Fruit fly (Drosophila melanogaster) whole organism, embryonic: ENCODE data around the gene Capa.

Experiments used
- Awh ChIP-seq: fragments of 200-800 bp; sonication (Bioruptor generic); IDR thresholded peaks from 2 replicates; pipeline ENCODE4, ENCODE4 v1.3.6; 2022; ENCODE audit warnings: missing biosample characterization, missing genetic modification characterization
- B-H1 ChIP-seq: fragments of 200-800 bp; sonication (Bioruptor generic); IDR thresholded peaks from 3 replicates; pipeline ENCODE4 v1.3.6; 2022; ENCODE audit warnings: missing biosample characterization, missing genetic modification characterization
- CG10147 ChIP-seq: fragments of 200-800 bp; sonication (Bioruptor generic); optimal IDR thresholded peaks from 2 replicates; lab custom pipeline; 2019; ENCODE audit warnings: missing biosample characterization, mild to moderate bottlenecking, missing genetic modification characterization, moderate library complexity
- CG11560 ChIP-seq: fragments of 200-800 bp; sonication (Bioruptor generic); IDR thresholded peaks from 3 replicates; pipeline ENCODE4 v1.3.6; 2022; ENCODE audit warnings: missing biosample characterization, missing genetic modification characterization
- CG11695 ChIP-seq: fragments of 200-800 bp; sonication (Bioruptor generic); IDR thresholded peaks from 3 replicates; pipeline ENCODE4 v1.3.6; 2022; ENCODE audit warnings: missing biosample characterization, missing genetic modification characterization
- CG12155 ChIP-seq: fragments of 200-800 bp; sonication (Bioruptor generic); optimal IDR thresholded peaks from 3 replicates; lab custom pipeline; 2016; ENCODE audit warnings: missing biosample characterization, missing genetic modification characterization
- CG13424 ChIP-seq: fragments of 200-800 bp; sonication (Bioruptor generic); optimal IDR thresholded peaks from 2 replicates; lab custom pipeline; 2019; ENCODE audit warnings: missing biosample characterization, mild to moderate bottlenecking, missing genetic modification characterization, moderate library complexity
- CG14965 ChIP-seq: fragments of 200-800 bp; sonication (Bioruptor generic); optimal IDR thresholded peaks from 2 replicates; lab custom pipeline; 2016; ENCODE audit warnings: missing biosample characterization, missing genetic modification characterization, borderline replicate concordance
- CG15514 ChIP-seq: fragments of 200-800 bp; sonication (Bioruptor generic); optimal IDR thresholded peaks from 3 replicates; lab custom pipeline; 2017; ENCODE audit warnings: missing biosample characterization, missing genetic modification characterization, mild to moderate bottlenecking, moderate library complexity, missing genetic modification reagents
- CG17361 ChIP-seq: fragments of 200-800 bp; sonication (Bioruptor generic); IDR thresholded peaks from 3 replicates; pipeline ENCODE4 v1.3.6; 2022; ENCODE audit warnings: missing biosample characterization, missing genetic modification characterization
- CG18476 ChIP-seq: fragments of 200-800 bp; sonication (Bioruptor generic); optimal IDR thresholded peaks from 2 replicates; lab custom pipeline; 2016; ENCODE audit warnings: missing biosample characterization, mild to moderate bottlenecking, missing genetic modification characterization
- CG2120 ChIP-seq: fragments of 200-800 bp; sonication (Bioruptor generic); optimal IDR thresholded peaks from 3 replicates; lab custom pipeline; 2016; ENCODE audit warnings: missing biosample characterization, missing genetic modification characterization
- CG2199 ChIP-seq: fragments of 200-800 bp; sonication (Bioruptor generic); IDR thresholded peaks from 3 replicates; pipeline ENCODE4 v1.3.6; 2022; ENCODE audit warnings: missing biosample characterization, missing genetic modification characterization
- CG2202 ChIP-seq: fragments of 200-800 bp; sonication (Bioruptor generic); optimal IDR thresholded peaks from 2 replicates; lab custom pipeline; 2018; ENCODE audit warnings: missing biosample characterization, mild to moderate bottlenecking, missing genetic modification characterization
- CG2889 ChIP-seq: fragments of 200-800 bp; sonication (Bioruptor generic); IDR thresholded peaks from 3 replicates; pipeline ENCODE4 v1.3.6; 2022; ENCODE audit warnings: missing biosample characterization, missing genetic modification characterization
- CG34224 ChIP-seq: fragments of 200-800 bp; sonication (Bioruptor generic); IDR thresholded peaks from 3 replicates; pipeline ENCODE4 v1.3.6; 2022; ENCODE audit warnings: missing biosample characterization, missing genetic modification characterization; ENCODE audit not compliant: partially characterized antibody
- CG4617 ChIP-seq: fragments of 200-800 bp; sonication (Bioruptor generic); optimal IDR thresholded peaks from 3 replicates; lab custom pipeline; 2016; ENCODE audit warnings: missing biosample characterization, missing genetic modification characterization, borderline replicate concordance
- CG7556 ChIP-seq: fragments of 200-800 bp; sonication (Bioruptor generic); optimal IDR thresholded peaks from 2 replicates; lab custom pipeline; 2017; ENCODE audit warnings: missing biosample characterization, mild to moderate bottlenecking, missing genetic modification characterization
- CG8478 ChIP-seq: fragments of >200 bp; optimal IDR thresholded peaks from 2 replicates; lab custom pipeline; 2018
- D19B ChIP-seq: fragments of 200-800 bp; sonication (Bioruptor generic); optimal IDR thresholded peaks from 2 replicates; lab custom pipeline; 2017; ENCODE audit warnings: missing biosample characterization, mild to moderate bottlenecking, missing genetic modification characterization
- Doc3 ChIP-seq: fragments of 200-800 bp; sonication (Bioruptor generic); IDR thresholded peaks from 3 replicates; pipeline ENCODE4 v1.3.6; 2022; ENCODE audit warnings: missing biosample characterization, missing genetic modification characterization; ENCODE audit not compliant: partially characterized antibody
- Eip74EF ChIP-seq, 2 experiments: fragments of 200-800 bp in 1 of 2; fragments of >200 bp in 1 of 2; sonication (Bioruptor generic) in 1 of 2; optimal IDR thresholded peaks; 2 replicates each; lab custom pipeline; 2017 to 2019; ENCODE audit warnings: missing biosample characterization in 2 of 2, missing genetic modification characterization in 2 of 2, mild to moderate bottlenecking in 1 of 2, moderate library complexity in 1 of 2
- MBD-R2 ChIP-seq: fragments of 200-800 bp; sonication (Bioruptor generic); IDR thresholded peaks from 2 replicates; pipeline ENCODE4 v1.3.6; 2022; ENCODE audit warnings: missing biosample characterization, missing genetic modification characterization
- Med ChIP-seq: fragments of 200-800 bp; sonication (Bioruptor generic); peaks from one replicate; lab custom pipeline; 2016; ENCODE audit warnings: missing biosample characterization, missing genetic modification characterization, mild to moderate bottlenecking, inconsistent platforms, moderate library complexity
- Oaz ChIP-seq: fragments of 200-800 bp; sonication (Bioruptor generic); IDR thresholded peaks from 2 replicates; pipeline ENCODE4 v1.3.6; 2022; ENCODE audit warnings: missing biosample characterization, missing genetic modification characterization
- Rx ChIP-seq: fragments of 200-800 bp; sonication (Bioruptor generic); IDR thresholded peaks from 2 replicates; pipeline ENCODE4 v1.3.6; 2022; ENCODE audit warnings: missing biosample characterization, missing genetic modification characterization
- Sry-δ ChIP-seq: fragments of 200-800 bp; sonication (Bioruptor generic); optimal IDR thresholded peaks from 2 replicates; lab custom pipeline; 2016; ENCODE audit warnings: missing biosample characterization, missing genetic modification characterization
- TFAM ChIP-seq: fragments of 200-800 bp; sonication (Bioruptor generic); optimal IDR thresholded peaks from 2 replicates; lab custom pipeline; 2017; ENCODE audit warnings: missing biosample characterization, missing genetic modification characterization, inconsistent platforms
- Trl ChIP-seq, 3 experiments: fragments of >200 bp in 2 of 3; fragments of 200-800 bp in 1 of 3; sonication (Bioruptor generic) in 1 of 3; optimal IDR thresholded peaks; 2 replicates in 1 of 3; 3 replicates in 2 of 3; lab custom pipeline; 2016 to 2017; ENCODE audit warnings: missing biosample characterization in 1 of 3, missing genetic modification characterization in 1 of 3
- ab ChIP-seq: fragments of 200-800 bp; sonication (Bioruptor generic); optimal IDR thresholded peaks from 2 replicates; lab custom pipeline; 2016; ENCODE audit warnings: missing biosample characterization, missing genetic modification characterization
- bsh ChIP-seq, 2 experiments: fragments of 200-800 bp; sonication (Bioruptor generic); optimal IDR thresholded peaks; 2 replicates each; lab custom pipeline; 2017 to 2018; ENCODE audit warnings: mild to moderate bottlenecking in 2 of 2, missing biosample characterization in 2 of 2, missing genetic modification characterization in 2 of 2, moderate library complexity in 1 of 2
- crc ChIP-seq: fragments of 200-800 bp; sonication (Bioruptor generic); optimal IDR thresholded peaks from 2 replicates; lab custom pipeline; 2016; ENCODE audit warnings: missing biosample characterization, missing genetic modification characterization
- eyg ChIP-seq: fragments of 200-800 bp; sonication (Bioruptor generic); optimal IDR thresholded peaks from 3 replicates; lab custom pipeline; 2016; ENCODE audit warnings: missing biosample characterization, missing genetic modification characterization
- fd64A ChIP-seq: fragments of 200-800 bp; sonication (Bioruptor generic); optimal IDR thresholded peaks from 3 replicates; lab custom pipeline; 2018; ENCODE audit warnings: missing biosample characterization, mild to moderate bottlenecking, missing genetic modification characterization
- fd96Cb ChIP-seq: fragments of 200-800 bp; sonication (Bioruptor generic); optimal IDR thresholded peaks from 2 replicates; lab custom pipeline; 2018; ENCODE audit warnings: missing biosample characterization, mild to moderate bottlenecking, missing genetic modification characterization, moderate library complexity
- ftz-f1 ChIP-seq: fragments of 200-800 bp; sonication (Bioruptor generic); optimal IDR thresholded peaks from 2 replicates; lab custom pipeline; 2016; ENCODE audit warnings: missing biosample characterization, missing genetic modification characterization
- grau ChIP-seq: fragments of 200-800 bp; optimal IDR thresholded peaks from 3 replicates; lab custom pipeline; 2019; ENCODE audit warnings: missing biosample characterization, mild to moderate bottlenecking, missing genetic modification characterization, moderate library complexity
- jigr1 ChIP-seq: fragments of 200-800 bp; sonication (Bioruptor generic); IDR thresholded peaks from 3 replicates; pipeline ENCODE4 v1.3.6; 2022; ENCODE audit warnings: missing biosample characterization, missing genetic modification characterization
- ken ChIP-seq: fragments of 200-800 bp; sonication (Bioruptor generic); IDR thresholded peaks from 3 replicates; pipeline ENCODE4 v1.3.6; 2022; ENCODE audit warnings: missing biosample characterization, missing genetic modification characterization
- klu ChIP-seq: fragments of 200-800 bp; sonication (Bioruptor generic); IDR thresholded peaks from 2 replicates; pipeline ENCODE4 v1.3.6; 2022; ENCODE audit warnings: missing biosample characterization, missing genetic modification characterization
- luna ChIP-seq: fragments of 200-800 bp; sonication (Bioruptor generic); optimal IDR thresholded peaks from 2 replicates; lab custom pipeline; 2016; ENCODE audit warnings: missing biosample characterization, missing genetic modification characterization
- phol ChIP-seq: fragments of 200-800 bp; sonication (Bioruptor generic); optimal IDR thresholded peaks from 3 replicates; lab custom pipeline; 2018; ENCODE audit warnings: missing biosample characterization, mild to moderate bottlenecking, missing genetic modification characterization, moderate library complexity
- seq ChIP-seq: fragments of 200-800 bp; sonication (Bioruptor generic); IDR thresholded peaks from 2 replicates; pipeline ENCODE4 v1.3.6; 2022; ENCODE audit warnings: missing biosample characterization, missing genetic modification characterization
- slou ChIP-seq: fragments of 200-800 bp; sonication (Bioruptor generic); optimal IDR thresholded peaks from 3 replicates; lab custom pipeline; 2016; ENCODE audit warnings: missing biosample characterization, missing genetic modification characterization
- stwl ChIP-seq: fragments of 200-800 bp; sonication (Bioruptor generic); optimal IDR thresholded peaks from 3 replicates; lab custom pipeline; 2018; ENCODE audit warnings: missing biosample characterization, mild to moderate bottlenecking, missing genetic modification characterization, moderate library complexity
- trh ChIP-seq: fragments of 200-800 bp; sonication (Bioruptor generic); optimal IDR thresholded peaks from 2 replicates; lab custom pipeline; 2016; ENCODE audit warnings: missing biosample characterization, missing genetic modification characterization
- tx ChIP-seq: fragments of 200-800 bp; sonication (Bioruptor generic); optimal IDR thresholded peaks from 2 replicates; lab custom pipeline; 2016; ENCODE audit warnings: missing biosample characterization, missing genetic modification characterization
- vfl ChIP-seq: fragments of 200-800 bp; sonication (Bioruptor generic); optimal IDR thresholded peaks from 2 replicates; lab custom pipeline; 2016; ENCODE audit warnings: missing biosample characterization, missing genetic modification characterization
- wek ChIP-seq: fragments of 200-800 bp; sonication (Bioruptor generic); optimal IDR thresholded peaks from 3 replicates; lab custom pipeline; 2018; ENCODE audit warnings: missing biosample characterization, mild to moderate bottlenecking, missing genetic modification characterization, moderate library complexity
- z ChIP-seq: fragments of 200-800 bp; sonication (Bioruptor generic); IDR thresholded peaks from 3 replicates; pipeline ENCODE4 v1.3.6; 2022; ENCODE audit warnings: missing biosample characterization, missing genetic modification characterization
- zf30C ChIP-seq: fragments of 200-800 bp; sonication (Bioruptor generic); optimal IDR thresholded peaks from 3 replicates; lab custom pipeline; 2018; ENCODE audit warnings: missing biosample characterization, mild to moderate bottlenecking, missing genetic modification characterization

Capa gene

DNA sequence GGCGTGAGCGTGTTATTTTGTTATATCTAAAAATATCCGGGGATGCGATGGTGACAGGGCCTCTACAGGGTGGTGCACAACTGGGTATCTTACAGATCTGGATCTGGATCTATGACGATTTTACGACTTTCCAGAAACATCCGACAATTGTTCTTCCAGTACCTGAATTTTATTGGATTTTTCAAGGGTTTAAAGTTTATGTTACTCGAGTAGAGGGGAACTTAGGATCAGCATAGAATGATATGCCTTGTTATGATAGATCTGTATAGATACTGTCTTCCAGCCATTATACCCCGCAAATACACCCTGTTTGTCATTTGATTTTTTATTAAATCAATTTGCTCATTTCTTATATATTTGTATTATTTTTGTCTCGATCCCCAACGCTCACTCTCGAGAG lies 19.8 kb downstream of the Capa start (continued):
- TF ChIP-seq tx: no peak
- TF ChIP-seq luna: no peak
- peak; percentile 51 for TF ChIP-seq D19B (GFP tag; lab: Kevin White, UChicago)
- TF ChIP-seq CG2202 (tag; lab: Kevin White, UChicago): no peak
- TF ChIP-seq CG7556 (GFP tag; lab: Kevin White, UChicago): peak; percentile 50
- TF ChIP-seq CG2889: 0 out of 3 replicates have a peak, but pooled peaks have one; percentile 40
- TF ChIP-seq Awh (GFP tag; lab: Robert Waterston, UW): 0 out of 2 replicates have a peak, but pooled peaks have one; percentile 33
- no peak for TF ChIP-seq Doc3 (GFP tag; lab: Robert Waterston, UW)
- TF ChIP-seq slou: peak; percentile 24
- no peak for TF ChIP-seq jigr1 (GFP tag; lab: Robert Waterston, UW)
- no peak for TF ChIP-seq zf30C
- TF ChIP-seq ab (GFP tag; lab: Kevin White, UChicago): no peak
- peak; percentile 23 for TF ChIP-seq CG15514 (GFP tag; lab: Kevin White, UChicago)
- TF ChIP-seq CG11695 (GFP tag; lab: Robert Waterston, UW): peak; percentile 73
- peak; percentile 69 for TF ChIP-seq phol (tag; lab: Kevin White, UChicago)
- no peak for TF ChIP-seq stwl (tag; lab: Kevin White, UChicago)
- TF ChIP-seq CG2199 (GFP tag; lab: Robert Waterston, UW): no peak; the same call in 2 of the 3 replicates
- no peak for TF ChIP-seq Sry-δ (GFP tag; lab: Kevin White, UChicago)
- TF ChIP-seq CG18476: no peak
- TF ChIP-seq vfl (GFP tag; lab: Kevin White, UChicago): no peak
- no peak for TF ChIP-seq eyg (GFP tag; lab: Kevin White, UChicago)
- no peak for TF ChIP-seq CG4617 (GFP tag; lab: Kevin White, UChicago)
- no peak for TF ChIP-seq CG34224 (GFP tag; lab: Robert Waterston, UW)
- TF ChIP-seq z (GFP tag; lab: Robert Waterston, UW): no peak
- peak; percentile 53 for TF ChIP-seq fd96Cb (tag; lab: Kevin White, UChicago)
- no peak for TF ChIP-seq TFAM (GFP tag; lab: Kevin White, UChicago)
- peak; percentile 65 for TF ChIP-seq CG2120 (GFP tag; lab: Kevin White, UChicago)
- TF ChIP-seq CG8478: no peak
- TF ChIP-seq Eip74EF (GFP tag; optimal IDR thresholded peaks at IDR 0.05; lab: Kevin White, UChicago): peak in 1 of 2 experiments; percentile 51
- no peak for TF ChIP-seq trh (GFP tag; lab: Kevin White, UChicago)
- TF ChIP-seq ken (GFP tag; lab: Robert Waterston, UW): no peak
- peak; percentile 43 for TF ChIP-seq klu (GFP tag; lab: Robert Waterston, UW)
- TF ChIP-seq Trl (optimal IDR thresholded peaks at IDR 0.05; lab: Kevin White, UChicago): no peak
- peak; percentile 28 for TF ChIP-seq Trl (GFP tag; optimal IDR thresholded peaks at IDR 0.05; lab: Kevin White, UChicago)
- TF ChIP-seq CG17361 (GFP tag; lab: Robert Waterston, UW): peak; percentile 67
- TF ChIP-seq bsh (GFP tag; optimal IDR thresholded peaks at IDR 0.05; lab: Kevin White, UChicago): peak in 1 of 2 experiments; percentile 27
- TF ChIP-seq CG10147 (GFP tag; lab: Kevin White, UChicago): peak; percentile 59
- peak; percentile 57; the same call in 1 of the 2 replicates for TF ChIP-seq seq
- peak; percentile 39 for TF ChIP-seq crc
- peak; percentile 27 for TF ChIP-seq wek (GFP tag; lab: Kevin White, UChicago)
- peak; percentile 27; the same call in 1 of the 2 replicates for TF ChIP-seq MBD-R2
- peak; percentile 79 for TF ChIP-seq grau (tag; lab: Kevin White, UChicago)
- TF ChIP-seq ftz-f1 (GFP tag; lab: Kevin White, UChicago): no peak
- no peak for TF ChIP-seq Rx
- TF ChIP-seq CG13424 (tag; lab: Kevin White, UChicago): peak; percentile 80
- no peak for TF ChIP-seq fd64A (GFP tag; lab: Kevin White, UChicago)
- peak; percentile 90 for TF ChIP-seq Med (GFP tag; lab: Kevin White, UChicago)
- TF ChIP-seq CG14965 (GFP tag; lab: Kevin White, UChicago): no peak
- no peak for TF ChIP-seq CG11560 (tag; lab: Robert Waterston, UW)
- TF ChIP-seq B-H1: 0 out of 3 replicates have a peak, but pooled peaks have one; percentile 25
- TF ChIP-seq CG12155: peak; percentile 29
- TF ChIP-seq Oaz (GFP tag; lab: Robert Waterston, UW): 0 out of 2 replicates have a peak, but pooled peaks have one; percentile 22
